Worm (Caenorhabditis elegans): ENCODE results near the gene F10G7.9.

Gene F10G7.9

ce11 chrII:4726120-4726519 is 19.8 kb upstream of the F10G7.9 start, which contains the start of gene F10G7.10:
Gene F10G7.10, minus strand, starts transcription at chrII:4726264.
- no peak for TF ChIP-seq gmeb-2 (tag; optimal IDR thresholded peaks at IDR 0.05)
- TF ChIP-seq ceh-2 (tag; optimal IDR thresholded peaks at IDR 0.05), result no peak
- no peak for TF ChIP-seq ceh-24 (tag; optimal IDR thresholded peaks at IDR 0.05)
- TF ChIP-seq ama-1 (optimal IDR thresholded peaks at IDR 0.05), result no peak
- no peak for TF ChIP-seq ceh-31 (tag; optimal IDR thresholded peaks at IDR 0.05)
- no peak for TF ChIP-seq lin-11 (tag; optimal IDR thresholded peaks at IDR 0.05)
- TF ChIP-seq hlh-30 (tag; optimal IDR thresholded peaks at IDR 0.05; ENCODE audit: insufficient read depth), result no peak

DNA sequence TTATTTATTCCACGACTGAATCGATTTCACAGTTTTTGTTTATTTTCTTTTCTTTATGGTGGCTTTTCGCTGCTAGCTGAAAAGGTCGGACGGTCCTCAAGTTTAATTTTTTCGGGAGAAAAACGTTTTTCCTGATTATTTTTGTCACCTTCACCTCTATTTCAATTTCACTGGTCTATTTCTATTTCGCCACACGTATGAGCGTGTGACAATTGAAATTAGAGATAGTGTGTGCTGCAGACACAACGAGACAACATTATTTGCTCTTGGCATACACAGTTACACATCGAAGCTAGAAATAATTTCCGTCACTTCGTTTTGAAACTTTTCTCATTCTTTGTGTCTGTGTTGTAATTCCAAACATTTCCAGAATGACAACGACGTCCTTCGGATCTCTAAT is 9.4 kb upstream of the F10G7.9 start, which contains the start of gene F41C3.8:
Gene F41C3.8, plus strand, starts transcription at position 371 of the 400 bp plus-strand sequence.
- no peak for TF ChIP-seq pag-3 (tag; optimal IDR thresholded peaks at IDR 0.05; ENCODE audit: borderline replicate concordance)
- no peak for TF ChIP-seq madf-2 (tag; optimal IDR thresholded peaks at IDR 0.05)
- TF ChIP-seq hlh-15 (tag; optimal IDR thresholded peaks at IDR 0.05), result no peak
- TF ChIP-seq hlh-30 (tag; optimal IDR thresholded peaks at IDR 0.05; ENCODE audit: insufficient read depth), result no peak
- TF ChIP-seq ceh-34 (tag; optimal IDR thresholded peaks at IDR 0.05), result no peak
- TF ChIP-seq rnt-1 (tag; optimal IDR thresholded peaks at IDR 0.05), result no peak
- no peak for TF ChIP-seq C08G9.2 (tag; optimal IDR thresholded peaks at IDR 0.05)
- no peak for TF ChIP-seq dmd-4 (tag; optimal IDR thresholded peaks at IDR 0.05; ENCODE audit: borderline replicate concordance)
- TF ChIP-seq lim-6 (tag; optimal IDR thresholded peaks at IDR 0.05), result no peak
- TF ChIP-seq sox-4 (tag; optimal IDR thresholded peaks at IDR 0.05), result no peak

ce11 chrII:4710813-4711212 is 4.5 kb upstream of the F10G7.9 start:
- no peak for TF ChIP-seq npax-4 (tag; optimal IDR thresholded peaks at IDR 0.05)
- TF ChIP-seq ceh-30 (tag; optimal IDR thresholded peaks at IDR 0.05), result no peak

ce11 chrII:4710120-4710519 is 3.8 kb upstream of the F10G7.9 start, which contains the start of gene tag-151:
Gene tag-151, plus strand, starts transcription at chrII:4710277.
- TF ChIP-seq che-1 (tag; optimal IDR thresholded peaks at IDR 0.05) (no peak), pqm-1 (tag; optimal IDR thresholded peaks at IDR 0.05) (no peak), ahr-1 (tag; optimal IDR thresholded peaks at IDR 0.05) (no peak), ref-2 (tag; optimal IDR thresholded peaks at IDR 0.05) (no peak), pha-2 (tag; optimal IDR thresholded peaks at IDR 0.05) (no peak), pat-9 (tag; optimal IDR thresholded peaks at IDR 0.05) (no peak), lim-6 (tag; optimal IDR thresholded peaks at IDR 0.05) (no peak), sdc-2 (tag; optimal IDR thresholded peaks at IDR 0.05) (no peak), unc-42 (tag; optimal IDR thresholded peaks at IDR 0.05) (no peak)

- TF ChIP-seq sdc-2 (tag; optimal IDR thresholded peaks at IDR 0.05), result no peak
- TF ChIP-seq che-1 (tag; optimal IDR thresholded peaks at IDR 0.05), result no peak
- TF ChIP-seq pat-9 (tag; optimal IDR thresholded peaks at IDR 0.05), result no peak
- TF ChIP-seq rnt-1 (tag; optimal IDR thresholded peaks at IDR 0.05), result no peak
- TF ChIP-seq ceh-48 (tag; optimal IDR thresholded peaks at IDR 0.05), result no peak
- no peak for TF ChIP-seq nhr-232 (tag; optimal IDR thresholded peaks at IDR 0.05)
- no peak for TF ChIP-seq ceh-30 (tag; optimal IDR thresholded peaks at IDR 0.05)
- TF ChIP-seq elt-4 (tag; optimal IDR thresholded peaks at IDR 0.05), result no peak
- TF ChIP-seq ahr-1 (tag; optimal IDR thresholded peaks at IDR 0.05), result no peak
- TF ChIP-seq pros-1 (tag; optimal IDR thresholded peaks at IDR 0.05), result no peak
- no peak for TF ChIP-seq ama-1 (optimal IDR thresholded peaks at IDR 0.05)
- TF ChIP-seq sox-2 (GFP tag; IDR thresholded peaks at IDR 0.05), result no peak
- no peak for TF ChIP-seq nhr-11 (tag; optimal IDR thresholded peaks at IDR 0.05)
- no peak for TF ChIP-seq K09A11.1 (tag; optimal IDR thresholded peaks at IDR 0.05; ENCODE audit: insufficient read depth)
- TF ChIP-seq sox-4 (tag; optimal IDR thresholded peaks at IDR 0.05), result no peak
- TF ChIP-seq ceh-18 (tag; optimal IDR thresholded peaks at IDR 0.05), result no peak
- TF ChIP-seq ref-2 (tag; optimal IDR thresholded peaks at IDR 0.05), result no peak
- TF ChIP-seq unc-42 (tag; optimal IDR thresholded peaks at IDR 0.05), result no peak
Observed at ce11 chrII:4703011-4703410, 3.3 kb downstream of the F10G7.9 start.
